Fruit fly (Drosophila melanogaster): ENCODE measurements around the gene Eig71Eh.

Eig71Eh gene

DNA sequence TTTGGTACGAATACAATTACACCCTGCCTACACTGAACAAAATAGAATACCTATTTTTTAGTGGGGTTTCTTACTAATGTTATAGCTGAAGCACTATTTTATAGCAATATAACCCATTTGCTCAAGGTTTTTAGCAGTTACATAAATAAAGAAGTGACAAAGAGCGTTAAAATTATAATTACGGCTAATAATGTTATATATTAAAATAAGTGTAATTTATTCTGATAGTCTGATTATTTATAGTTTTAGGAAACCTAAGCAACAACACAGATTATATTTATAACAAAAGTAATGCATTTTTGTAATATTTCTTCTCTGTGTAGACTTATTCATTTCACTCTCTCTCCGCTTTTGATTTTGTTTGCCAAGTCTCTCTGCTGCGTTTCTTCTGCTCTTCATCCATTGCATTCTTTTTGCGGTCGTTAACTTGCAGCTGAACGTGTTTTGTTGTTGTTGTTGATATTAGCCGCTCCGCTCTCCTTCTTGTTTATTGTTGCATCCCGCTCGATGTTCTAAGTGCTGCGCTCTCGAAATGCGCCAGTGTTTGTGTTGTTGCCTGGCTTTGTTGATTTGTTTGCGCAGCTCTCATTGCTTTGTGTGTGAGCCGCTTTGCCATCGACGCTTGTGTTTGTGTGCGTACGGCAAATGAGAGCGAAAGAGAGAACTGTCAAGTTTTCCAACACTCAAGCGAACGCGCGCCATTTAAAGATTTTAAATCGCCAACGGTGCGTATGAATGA, 33.4 kb downstream of the Eig71Eh start (continued):
- TF ChIP-seq rib (GFP tag; IDR thresholded peaks at IDR 0.05) (no peak), CG42726 (GFP tag; IDR thresholded peaks at IDR 0.05; ENCODE audit: partially characterized antibody) (no peak), ind (GFP tag; optimal IDR thresholded peaks at IDR 0.05) (peak; percentile 90), Meics (GFP tag; optimal IDR thresholded peaks at IDR 0.05) (peak; percentile 90), CG13775 (GFP tag; optimal IDR thresholded peaks at IDR 0.05) (peak; percentile 89), D19A (tag; optimal IDR thresholded peaks at IDR 0.05) (peak; percentile 92), NC2α (GFP tag; optimal IDR thresholded peaks at IDR 0.05) (no peak), CG4730 (GFP tag; IDR thresholded peaks at IDR 0.05) (peak; percentile 78), CG14014 (GFP tag; IDR thresholded peaks at IDR 0.05) (peak; percentile 76), H15 (GFP tag; IDR thresholded peaks at IDR 0.05) (peak; percentile 76), CG15479 (GFP tag; optimal IDR thresholded peaks at IDR 0.05) (no peak), CG6175 (GFP tag; IDR thresholded peaks at IDR 0.05) (no peak), nmo (GFP tag; optimal IDR thresholded peaks at IDR 0.05) (peak; percentile 98), danr (GFP tag; IDR thresholded peaks at IDR 0.05) (peak; percentile 52; the same call in 1 of the 2 replicates), HLH54F (GFP tag; optimal IDR thresholded peaks at IDR 0.05) (no peak), NfI (GFP tag; optimal IDR thresholded peaks at IDR 0.05) (peak; percentile 85), tx (GFP tag; optimal IDR thresholded peaks at IDR 0.05) (no peak), Hmr (GFP tag; optimal IDR thresholded peaks at IDR 0.05) (peak; percentile 88), oc (tag; optimal IDR thresholded peaks at IDR 0.05) (peak; percentile 88), Dad (GFP tag; optimal IDR thresholded peaks at IDR 0.05) (no peak), Taf1 (GFP tag; IDR thresholded peaks at IDR 0.05) (peak; percentile 31; the same call in 1 of the 2 replicates), Ravus (GFP tag; IDR thresholded peaks at IDR 0.05) (peak; percentile 48), CG10543 (GFP tag; optimal IDR thresholded peaks at IDR 0.05) (peak; percentile 57), CG17186 (GFP tag; optimal IDR thresholded peaks at IDR 0.05) (peak; percentile 17), da (GFP tag; optimal IDR thresholded peaks at IDR 0.05) (no peak), CG17829 (tag; optimal IDR thresholded peaks at IDR 0.05) (peak; percentile 91), CG8765 (GFP tag; IDR thresholded peaks at IDR 0.05) (peak; percentile 34; the same call in 1 of the 2 replicates), luna (GFP tag; optimal IDR thresholded peaks at IDR 0.05) (no peak), Xrp1 (GFP tag; IDR thresholded peaks at IDR 0.05) (peak; percentile 84), Gsc (GFP tag; IDR thresholded peaks at IDR 0.05) (no peak), HLH3B (GFP tag; IDR thresholded peaks at IDR 0.05) (peak; percentile 78), CG17912 (GFP tag; optimal IDR thresholded peaks at IDR 0.05) (peak; percentile 48), z (GFP tag; IDR thresholded peaks at IDR 0.05) (no peak), CG9727 (GFP tag; optimal IDR thresholded peaks at IDR 0.05) (peak; percentile 92), CG34422 (GFP tag; IDR thresholded peaks at IDR 0.05) (peak; percentile 86; the same call in 2 of the 3 replicates), zf30C (GFP tag; optimal IDR thresholded peaks at IDR 0.05) (peak; percentile 64), ham (GFP tag; IDR thresholded peaks at IDR 0.05) (no peak), sens-2 (GFP tag; IDR thresholded peaks at IDR 0.05) (peak; percentile 69), CG12744 (GFP tag; optimal IDR thresholded peaks at IDR 0.05) (no peak), maf-S (GFP tag; optimal IDR thresholded peaks at IDR 0.05) (no peak), Optix (GFP tag; IDR thresholded peaks at IDR 0.05) (no peak), Jarid2 (GFP tag; optimal IDR thresholded peaks at IDR 0.05) (peak; percentile 56), aop (GFP tag; IDR thresholded peaks at IDR 0.05) (peak; percentile 28; the same call in 1 of the 2 replicates), CG33557 (GFP tag; optimal IDR thresholded peaks at IDR 0.05) (peak; percentile 60), CG8924 (tag; optimal IDR thresholded peaks at IDR 0.05) (peak; percentile 95), sqz (GFP tag; optimal IDR thresholded peaks at IDR 0.05) (peak; percentile 71), crol (GFP tag; IDR thresholded peaks at IDR 0.05) (no peak; the same call in 1 of the 2 replicates), Atf-2 (GFP tag; optimal IDR thresholded peaks at IDR 0.05) (peak; percentile 20), lov (optimal IDR thresholded peaks at IDR 0.05) (no peak), lov (GFP tag; IDR thresholded peaks at IDR 0.05) (0 out of 3 replicates have a peak, but pooled peaks have one; percentile 19), Ptx1 (GFP tag; IDR thresholded peaks at IDR 0.05) (peak; percentile 90)

All from whole organism, embryonic.